Worm (Caenorhabditis elegans): Measurements from ENCODE around the gene F19G12.4.

ce11 chrX:1453770-1454169, 36.7 kb downstream of the F19G12.4 start, which contains the start of gene cebp-1:
- no peak for TF ChIP-seq lsy-27 (tag; optimal IDR thresholded peaks at IDR 0.05; ENCODE audit: borderline replicate concordance, insufficient read depth)
- TF ChIP-seq nhr-80 (tag; optimal IDR thresholded peaks at IDR 0.05), result no peak
- TF ChIP-seq ama-1 (optimal IDR thresholded peaks at IDR 0.05), result no peak
- TF ChIP-seq ama-1 (GFP tag; optimal IDR thresholded peaks at IDR 0.05), result no peak
- TF ChIP-seq mel-28 (tag; optimal IDR thresholded peaks at IDR 0.05; ENCODE audit: borderline replicate concordance), result no peak
- no peak for TF ChIP-seq T26A5.8 (tag; optimal IDR thresholded peaks at IDR 0.05)
- no peak for TF ChIP-seq ekl-4 (GFP tag; IDR thresholded peaks at IDR 0.05)
- no peak for TF ChIP-seq hsf-1 (GFP tag; IDR thresholded peaks at IDR 0.05)
- no peak for TF ChIP-seq sea-2 (GFP tag; IDR thresholded peaks at IDR 0.05)
- TF ChIP-seq hmg-20 (GFP tag; IDR thresholded peaks at IDR 0.05), result no peak
- TF ChIP-seq dpl-1 (GFP tag; optimal IDR thresholded peaks at IDR 0.05), result no peak
